Worm (Caenorhabditis elegans): ENCODE results near the gene mtss-1.

DNA sequence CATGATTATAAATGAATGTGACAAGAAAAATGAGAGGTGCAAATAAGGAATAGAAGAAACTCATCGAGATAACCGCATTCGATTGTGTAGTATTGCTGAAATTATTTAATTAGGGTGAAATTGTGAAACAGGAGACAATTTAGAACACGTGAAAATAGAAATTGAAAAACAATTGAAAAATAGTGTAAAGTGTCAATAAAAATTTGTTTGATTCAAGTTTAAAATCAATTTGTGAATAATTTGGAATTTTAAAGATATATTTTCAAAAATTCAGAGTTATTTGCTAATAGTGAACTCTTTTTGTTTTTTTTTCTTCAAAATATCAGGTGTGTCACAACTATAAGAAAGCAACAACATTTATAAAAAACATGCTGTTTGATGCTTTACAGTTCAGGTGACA, 36.8 kb upstream of the mtss-1 start, which contains the start of gene ZK370.4:
- no peak for TF ChIP-seq B0261.1 (tag; optimal IDR thresholded peaks at IDR 0.05)
- TF ChIP-seq hlh-12 (tag; optimal IDR thresholded peaks at IDR 0.05): no peak
- TF ChIP-seq F33H1.4 (GFP tag; IDR thresholded peaks at IDR 0.05): no peak
- no peak for TF ChIP-seq unc-130 (GFP tag; optimal IDR thresholded peaks at IDR 0.05)
- TF ChIP-seq D2030.7 (GFP tag; IDR thresholded peaks at IDR 0.05): no peak
- TF ChIP-seq ama-1 (optimal IDR thresholded peaks at IDR 0.05): no peak
- no peak for TF ChIP-seq ama-1 (GFP tag; optimal IDR thresholded peaks at IDR 0.05)
- no peak for TF ChIP-seq rpc-1 (optimal IDR thresholded peaks at IDR 0.05)
- no peak for TF ChIP-seq rpc-1 (tag; optimal IDR thresholded peaks at IDR 0.05)
- TF ChIP-seq unc-62 (GFP tag; optimal IDR thresholded peaks at IDR 0.05): no peak
- TF ChIP-seq hmg-20 (GFP tag; IDR thresholded peaks at IDR 0.05): no peak
- TF ChIP-seq lsy-27 (tag; optimal IDR thresholded peaks at IDR 0.05; ENCODE audit: borderline replicate concordance, insufficient read depth): no peak
- no peak for TF ChIP-seq T07F8.4 (tag; optimal IDR thresholded peaks at IDR 0.05)
- TF ChIP-seq cebp-1 (GFP tag; IDR thresholded peaks at IDR 0.05): no peak
- TF ChIP-seq cebp-1 (tag; optimal IDR thresholded peaks at IDR 0.05): no peak
- TF ChIP-seq bed-1 (GFP tag; IDR thresholded peaks at IDR 0.05): no peak
- TF ChIP-seq tbp1 (GFP tag; optimal IDR thresholded peaks at IDR 0.05): no peak
